Worm (Caenorhabditis elegans) whole organism, late embryonic: ENCODE data around the gene mthf-1.

Experiments
- F13H6.1 ChIP-seq: sonication (generic microtip); optimal IDR thresholded peaks from 2 replicates; lab custom pipeline; 2016; ENCODE audit warnings: missing genetic modification characterization, missing compliant biosample characterization
- ceh-22 ChIP-seq: sonication (generic microtip); optimal IDR thresholded peaks from 2 replicates; lab custom pipeline; 2017; ENCODE audit warnings: missing biosample characterization, missing genetic modification characterization
- elt-2 ChIP-seq: sonication (generic microtip); optimal IDR thresholded peaks from 2 replicates; lab custom pipeline; 2016; ENCODE audit warnings: missing genetic modification reagents, missing genetic modification characterization, missing compliant biosample characterization
- nfya-1 ChIP-seq: sonication (generic microtip); optimal IDR thresholded peaks from 2 replicates; lab custom pipeline; 2017; ENCODE audit warnings: missing genetic modification characterization, mild to moderate bottlenecking, missing compliant biosample characterization, antibody characterized with exemption, moderate library complexity
- nhr-11 ChIP-seq: fragments of 150-350 bp; optimal IDR thresholded peaks from 2 replicates; lab custom pipeline; 2014; ENCODE audit warnings: missing biosample characterization, missing genetic modification characterization
- nhr-232 ChIP-seq: sonication (generic microtip); optimal IDR thresholded peaks from 2 replicates; lab custom pipeline; 2016; ENCODE audit warnings: missing genetic modification characterization, missing compliant biosample characterization
- odd-2 ChIP-seq: sonication (generic microtip); optimal IDR thresholded peaks from 2 replicates; lab custom pipeline; 2017; ENCODE audit warnings: antibody characterized with exemption, mild to moderate bottlenecking, missing genetic modification characterization, missing compliant biosample characterization
- pha-2 ChIP-seq: sonication (generic microtip); optimal IDR thresholded peaks from 2 replicates; lab custom pipeline; 2017; ENCODE audit warnings: mild to moderate bottlenecking, missing genetic modification characterization, missing compliant biosample characterization
- pqm-1 ChIP-seq: sonication (generic microtip); optimal IDR thresholded peaks from 2 replicates; lab custom pipeline; 2016; ENCODE audit warnings: missing genetic modification characterization, missing compliant biosample characterization
- rnt-1 ChIP-seq: sonication (generic microtip); optimal IDR thresholded peaks from 2 replicates; lab custom pipeline; 2016; ENCODE audit warnings: missing genetic modification characterization, missing compliant biosample characterization

DNA sequence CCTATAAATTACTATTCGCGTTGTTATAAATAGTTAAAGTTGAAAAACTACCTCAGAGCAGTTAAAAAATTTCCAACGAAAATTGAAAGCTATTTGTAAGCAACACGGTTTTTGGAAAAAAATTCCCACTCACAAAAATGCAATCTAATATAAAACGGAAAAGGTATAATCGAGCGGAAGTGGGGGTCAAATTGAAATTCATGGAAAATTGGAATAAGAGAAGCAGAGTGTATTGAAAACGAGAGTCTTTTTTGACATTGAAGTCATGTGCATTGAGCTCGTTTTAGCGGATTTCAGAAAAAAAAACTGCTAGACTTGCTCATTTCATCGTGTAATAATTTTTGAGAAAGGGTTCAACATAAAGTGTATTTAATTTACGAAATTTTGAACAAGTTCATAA is 7.4 kb downstream of the mthf-1 start:
- TF ChIP-seq pqm-1, result no peak
- TF ChIP-seq nhr-232 (tag; lab: Kevin White, UChicago), result no peak
- TF ChIP-seq nhr-11, result no peak
- TF ChIP-seq rnt-1, result no peak
- TF ChIP-seq odd-2, result no peak
- TF ChIP-seq pha-2 (tag; lab: Kevin White, UChicago), result no peak
- TF ChIP-seq F13H6.1 (tag; lab: Kevin White, UChicago), result no peak
- TF ChIP-seq ceh-22 (tag; lab: Kevin White, UChicago), result no peak
- TF ChIP-seq nfya-1 (tag; lab: Kevin White, UChicago), result no peak
- no peak for TF ChIP-seq elt-2 (tag; lab: Kevin White, UChicago)
